Fruit fly (Drosophila melanogaster): ENCODE data around the gene CG18549.

Gene CG18549

DNA sequence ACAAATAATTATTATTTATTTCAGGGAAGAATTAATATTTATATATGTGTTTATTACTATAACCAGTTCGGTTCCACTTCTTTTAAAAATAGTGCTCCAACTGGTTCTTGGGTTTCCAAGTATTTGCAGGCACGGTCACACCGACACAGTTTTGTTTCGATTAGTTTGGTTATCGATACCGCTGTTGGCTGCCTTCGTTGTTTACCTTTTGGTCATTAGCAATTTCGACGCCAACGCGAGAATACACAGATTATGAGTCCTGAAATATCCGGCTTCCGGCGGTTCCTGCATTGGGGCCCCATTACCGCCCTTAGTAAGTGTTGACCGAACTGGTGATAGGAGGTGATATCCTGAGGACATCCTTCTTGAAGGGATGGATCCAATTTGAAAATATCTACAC lies 40.9 kb upstream of the CG18549 start, which contains the start of gene CG5196 (continued):
- TF ChIP-seq sd (tag; optimal IDR thresholded peaks at IDR 0.05) (peak; percentile 30), CG10979 (tag; optimal IDR thresholded peaks at IDR 0.05) (peak; percentile 11), CG12744 (GFP tag; optimal IDR thresholded peaks at IDR 0.05) (no peak), wor (GFP tag; IDR thresholded peaks at IDR 0.05) (no peak), CG6791 (GFP tag; IDR thresholded peaks at IDR 0.05; ENCODE audit: partially characterized antibody) (peak; percentile 79), gce (GFP tag; IDR thresholded peaks at IDR 0.05) (no peak), tup (GFP tag; optimal IDR thresholded peaks at IDR 0.05) (no peak), Xrp1 (GFP tag; IDR thresholded peaks at IDR 0.05) (0 out of 2 replicates have a peak, but pooled peaks have one; percentile 12), gfzf (GFP tag; optimal IDR thresholded peaks at IDR 0.05) (peak; percentile 75), Hr51 (GFP tag; optimal IDR thresholded peaks at IDR 0.05) (no peak), chm (GFP tag; IDR thresholded peaks at IDR 0.05) (peak; percentile 43; the same call in 1 of the 2 replicates), BEAF-32 (GFP tag; optimal IDR thresholded peaks at IDR 0.05) (peak; percentile 73), CG9727 (GFP tag; optimal IDR thresholded peaks at IDR 0.05) (no peak), Abd-B (GFP tag; optimal IDR thresholded peaks at IDR 0.05) (peak; percentile 43), CG7357 (GFP tag; IDR thresholded peaks at IDR 0.05) (no peak), CG16863 (GFP tag; optimal IDR thresholded peaks at IDR 0.05) (no peak), CG2129 (GFP tag; IDR thresholded peaks at IDR 0.05; ENCODE audit: partially characterized antibody) (no peak), CG34224 (GFP tag; IDR thresholded peaks at IDR 0.05; ENCODE audit: partially characterized antibody) (peak; percentile 81), sna (GFP tag; IDR thresholded peaks at IDR 0.05; ENCODE audit: partially characterized antibody) (peak; percentile 60), CG3847 (GFP tag; IDR thresholded peaks at IDR 0.05) (no peak; the same call in 1 of the 2 replicates), tgo (GFP tag; IDR thresholded peaks at IDR 0.05) (no peak), CG16779 (GFP tag; IDR thresholded peaks at IDR 0.05) (peak; percentile 45; the same call in 1 of the 2 replicates), crp (GFP tag; optimal IDR thresholded peaks at IDR 0.05) (no peak), CG11085 (GFP tag; IDR thresholded peaks at IDR 0.05) (no peak), CG8388 (GFP tag; optimal IDR thresholded peaks at IDR 0.05) (no peak), ro (GFP tag; IDR thresholded peaks at IDR 0.05) (no peak), CG10431 (GFP tag; optimal IDR thresholded peaks at IDR 0.05) (no peak), Rfx (GFP tag; IDR thresholded peaks at IDR 0.05) (peak; percentile 26; the same call in 1 of the 2 replicates)

DNA sequence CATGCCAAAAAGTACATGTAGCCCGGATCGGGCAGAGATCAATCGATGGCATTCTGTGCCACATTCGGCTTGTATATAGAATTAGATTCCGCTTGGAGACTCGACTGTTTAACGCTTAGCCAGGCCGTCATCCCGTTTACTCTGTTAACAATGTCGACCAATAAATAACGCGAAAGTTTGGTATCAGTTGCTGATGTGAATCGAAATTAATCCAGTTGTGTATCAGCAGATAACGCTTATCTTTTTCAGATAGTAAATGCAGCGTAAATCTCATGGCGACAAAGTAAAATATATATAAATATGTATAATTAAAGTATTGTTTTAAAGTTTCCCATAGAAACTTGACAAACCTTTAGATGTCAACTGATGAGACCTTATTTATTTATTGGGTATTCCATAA lies 37.6 kb upstream of the CG18549 start:
- no peak for TF ChIP-seq CG12219 (GFP tag; optimal IDR thresholded peaks at IDR 0.05)
- no peak for TF ChIP-seq tio (GFP tag; optimal IDR thresholded peaks at IDR 0.05)
- no peak for TF ChIP-seq ind (GFP tag; optimal IDR thresholded peaks at IDR 0.05)
- no peak for TF ChIP-seq tx (GFP tag; optimal IDR thresholded peaks at IDR 0.05)
- peak; percentile 59 for TF ChIP-seq exex (tag; optimal IDR thresholded peaks at IDR 0.05)

DNA sequence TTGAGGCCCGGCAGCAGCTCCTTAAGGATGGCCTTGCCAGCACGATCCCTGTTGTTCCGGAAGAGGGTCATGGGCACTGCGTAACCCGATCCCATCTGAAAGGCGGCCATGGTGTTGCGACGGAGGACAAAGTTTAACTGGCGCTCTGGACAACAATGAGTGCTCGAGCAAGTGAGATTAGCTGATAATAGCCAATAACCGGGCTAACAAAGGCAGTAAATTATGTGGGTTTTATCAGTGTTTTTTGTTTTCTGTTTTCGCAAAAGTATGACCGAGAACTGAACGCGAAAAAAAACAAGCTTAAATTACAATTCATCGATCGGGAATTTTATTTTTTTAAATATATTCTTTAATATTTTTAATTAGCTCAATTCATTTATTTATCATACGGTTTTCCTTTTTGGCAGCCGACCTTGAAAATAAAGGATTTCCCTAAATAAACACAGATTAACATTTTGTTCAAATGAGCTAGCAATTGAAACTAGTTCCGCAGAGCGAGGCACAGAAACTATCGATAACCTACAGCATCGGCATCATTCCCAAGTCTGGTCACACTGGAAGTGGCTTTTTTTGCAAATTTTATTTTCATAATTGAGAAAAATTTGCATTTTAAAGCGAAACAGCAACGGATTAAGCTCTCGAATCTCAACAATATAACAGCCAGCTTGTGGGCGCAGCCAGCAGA lies 35.7 kb upstream of the CG18549 start, which contains the start of the genes Dip-C and pps:
Gene Dip-C (minus strand): TSS at position 486 of the 685 bp plus-strand sequence.
Gene pps (plus strand): TSS at position 555 of the 685 bp plus-strand sequence.
- peak; percentile 20; the same call in 1 of the 2 replicates for TF ChIP-seq E2f2 (GFP tag; IDR thresholded peaks at IDR 0.05)
- TF ChIP-seq gfzf (GFP tag; optimal IDR thresholded peaks at IDR 0.05): peak; percentile 80
- TF ChIP-seq Mrtf (GFP tag; IDR thresholded peaks at IDR 0.05): no peak
- TF ChIP-seq Dref (GFP tag; IDR thresholded peaks at IDR 0.05): peak; percentile 75
- no peak for TF ChIP-seq NK7.1 (GFP tag; optimal IDR thresholded peaks at IDR 0.05)
- peak; percentile 82 for TF ChIP-seq amos (GFP tag; IDR thresholded peaks at IDR 0.05; ENCODE audit: partially characterized antibody)
- peak; percentile 99 for TF ChIP-seq CG15514 (GFP tag; optimal IDR thresholded peaks at IDR 0.05)
- TF ChIP-seq HHEX (GFP tag; optimal IDR thresholded peaks at IDR 0.05): no peak
- TF ChIP-seq Vsx1 (GFP tag; optimal IDR thresholded peaks at IDR 0.05): no peak
- no peak for TF ChIP-seq CG7987 (GFP tag; optimal IDR thresholded peaks at IDR 0.05)
- TF ChIP-seq row (GFP tag; IDR thresholded peaks at IDR 0.05): peak; percentile 73
- TF ChIP-seq Dp (GFP tag; optimal IDR thresholded peaks at IDR 0.05): peak; percentile 29
- TF ChIP-seq CoRest (tag; optimal IDR thresholded peaks at IDR 0.05): peak; percentile 46
- TF ChIP-seq Fer1 (GFP tag; optimal IDR thresholded peaks at IDR 0.05): no peak
- TF ChIP-seq HLHmδ (GFP tag; optimal IDR thresholded peaks at IDR 0.05): no peak
- TF ChIP-seq Bgb (GFP tag; IDR thresholded peaks at IDR 0.05; ENCODE audit: partially characterized antibody): peak; percentile 74

All from whole organism, embryonic.